Worm (Caenorhabditis elegans): ENCODE measurements around the gene pfd-5.

- no peak for TF ChIP-seq blmp-1 (tag; optimal IDR thresholded peaks at IDR 0.05)
- TF ChIP-seq ces-1 (GFP tag; optimal IDR thresholded peaks at IDR 0.05): no peak
- TF ChIP-seq snpc-4 (tag; optimal IDR thresholded peaks at IDR 0.05): no peak
- no peak for TF ChIP-seq nhr-12 (tag; optimal IDR thresholded peaks at IDR 0.05)
- TF ChIP-seq nhr-76 (tag; optimal IDR thresholded peaks at IDR 0.05): no peak
- TF ChIP-seq unc-39 (tag; optimal IDR thresholded peaks at IDR 0.05): no peak
- no peak for TF ChIP-seq nhr-237 (tag; optimal IDR thresholded peaks at IDR 0.05)
- no peak for TF ChIP-seq lin-13 (tag; optimal IDR thresholded peaks at IDR 0.05)
- TF ChIP-seq sem-2 (GFP tag; optimal IDR thresholded peaks at IDR 0.05): no peak
- no peak for TF ChIP-seq ztf-11 (tag; optimal IDR thresholded peaks at IDR 0.05)
- TF ChIP-seq ceh-39 (tag; optimal IDR thresholded peaks at IDR 0.05): no peak
- TF ChIP-seq elt-1 (tag; optimal IDR thresholded peaks at IDR 0.05; ENCODE audit: borderline replicate concordance, insufficient read depth): no peak
- TF ChIP-seq unc-62 (GFP tag; optimal IDR thresholded peaks at IDR 0.05): no peak
- no peak for TF ChIP-seq nhr-28 (tag; optimal IDR thresholded peaks at IDR 0.05)
Measured at ce11 chrIII:7150162-7150561, 48.5 kb downstream of the pfd-5 start.

All from whole organism, mixed stage, embryonic.